Worm (Caenorhabditis elegans): ENCODE results near the gene C18G1.1.
"Not testable (repeated sequence)": the region's sequence is repeated elsewhere in the genome, so short reads cannot be mapped to it uniquely, and the experiment has no call there.

Gene C18G1.1

ce11 chrV:4755308-4756029 is 22.3 kb upstream of the C18G1.1 start, which contains the start of gene pgl-3:
pgl-3 (plus strand) TSS chrV:4755979.
- TF ChIP-seq dsc-1 (tag; optimal IDR thresholded peaks at IDR 0.05) (no peak), efl-1 (optimal IDR thresholded peaks at IDR 0.05) (peak in 1 of 2 experiments; percentile 14), efl-1 (GFP tag; optimal IDR thresholded peaks at IDR 0.05 in 1 of 2) (no peak)

ce11 chrV:4758019-4758418 is 19.7 kb upstream of the C18G1.1 start:
- TF ChIP-seq nhr-47 (tag; optimal IDR thresholded peaks at IDR 0.05) (no peak), ceh-82 (tag; optimal IDR thresholded peaks at IDR 0.05) (no peak), hlh-4 (tag; optimal IDR thresholded peaks at IDR 0.05) (no peak), vab-15 (tag; optimal IDR thresholded peaks at IDR 0.05) (no peak), nhr-20 (tag; optimal IDR thresholded peaks at IDR 0.05) (no peak), nhr-237 (tag; optimal IDR thresholded peaks at IDR 0.05) (no peak), tbx-2 (tag; optimal IDR thresholded peaks at IDR 0.05) (no peak), egl-13 (tag; optimal IDR thresholded peaks at IDR 0.05) (no peak), ztf-11 (tag; optimal IDR thresholded peaks at IDR 0.05) (no peak), rnt-1 (tag; optimal IDR thresholded peaks at IDR 0.05) (no peak), irx-1 (tag; optimal IDR thresholded peaks at IDR 0.05) (no peak), unc-98 (GFP tag; IDR thresholded peaks at IDR 0.05) (no peak), ztf-4 (tag; optimal IDR thresholded peaks at IDR 0.05) (no peak)

- TF ChIP-seq dpl-1 (GFP tag; optimal IDR thresholded peaks at IDR 0.05) (no peak), nhr-90 (tag; optimal IDR thresholded peaks at IDR 0.05; ENCODE audit: poor library complexity) (no peak), egl-27 (tag; optimal IDR thresholded peaks at IDR 0.05) (no peak), fos-1 (tag; optimal IDR thresholded peaks at IDR 0.05) (no peak)
These were observed 19.2 kb upstream of the C18G1.1 start for ce11 chrV:4758540-4758939.

ce11 chrV:4760674-4761073 is 17.1 kb upstream of the C18G1.1 start, which contains the start of gene bgnt-1.4:
bgnt-1.4 (plus strand) TSS chrV:4760974.
- not testable (repeated sequence) for TF ChIP-seq efl-1 (optimal IDR thresholded peaks at IDR 0.05); efl-1 (GFP tag; optimal IDR thresholded peaks at IDR 0.05 in 1 of 2); unc-98 (GFP tag; IDR thresholded peaks at IDR 0.05); C16A3.4 (tag; optimal IDR thresholded peaks at IDR 0.05)

ce11 chrV:4766501-4766900 is 11.3 kb upstream of the C18G1.1 start, which contains the start of gene C18G1.8:
C18G1.8 (minus strand) TSS chrV:4766601.
- TF ChIP-seq tbx-2 (tag; optimal IDR thresholded peaks at IDR 0.05): no peak
- no peak for TF ChIP-seq tlp-1 (tag; optimal IDR thresholded peaks at IDR 0.05)
- TF ChIP-seq elt-3 (tag; optimal IDR thresholded peaks at IDR 0.05): no peak
- TF ChIP-seq ces-1 (GFP tag; optimal IDR thresholded peaks at IDR 0.05): no peak
- no peak for TF ChIP-seq F16B12.6 (tag; optimal IDR thresholded peaks at IDR 0.05)
- no peak for TF ChIP-seq efl-1 (optimal IDR thresholded peaks at IDR 0.05)
- TF ChIP-seq efl-1 (GFP tag; optimal IDR thresholded peaks at IDR 0.05 in 1 of 2): no peak
- no peak for TF ChIP-seq lir-3 (tag; optimal IDR thresholded peaks at IDR 0.05; ENCODE audit: poor library complexity)
- no peak for TF ChIP-seq ceh-82 (tag; optimal IDR thresholded peaks at IDR 0.05)
- TF ChIP-seq hlh-4 (tag; optimal IDR thresholded peaks at IDR 0.05): no peak
- TF ChIP-seq ztf-4 (tag; optimal IDR thresholded peaks at IDR 0.05): no peak
- TF ChIP-seq blmp-1 (tag; optimal IDR thresholded peaks at IDR 0.05): no peak
- no peak for TF ChIP-seq mab-9 (GFP tag; IDR thresholded peaks at IDR 0.05)
- TF ChIP-seq fkh-8 (tag; optimal IDR thresholded peaks at IDR 0.05): no peak
- no peak for TF ChIP-seq ceh-88 (GFP tag; IDR thresholded peaks at IDR 0.05)
- no peak for TF ChIP-seq vab-15 (tag; optimal IDR thresholded peaks at IDR 0.05)
- TF ChIP-seq ama-1 (optimal IDR thresholded peaks at IDR 0.05): no peak
- no peak for TF ChIP-seq hpl-2 (GFP tag; optimal IDR thresholded peaks at IDR 0.05)
- TF ChIP-seq ets-5 (GFP tag; IDR thresholded peaks at IDR 0.05): no peak
- TF ChIP-seq unc-86 (tag; optimal IDR thresholded peaks at IDR 0.05): no peak
- no peak for TF ChIP-seq skn-1 (tag; optimal IDR thresholded peaks at IDR 0.05)
